Fruit fly (Drosophila melanogaster) whole organism, embryonic: ENCODE results near the gene CG8319.

Experiments
- ATbp ChIP-seq: fragments of 200-800 bp; sonication (Bioruptor generic); optimal IDR thresholded peaks from 2 replicates; lab custom pipeline; 2017; ENCODE audit warnings: missing biosample characterization, mild to moderate bottlenecking, missing genetic modification characterization, missing genetic modification reagents
- B-H1 ChIP-seq: fragments of 200-800 bp; sonication (Bioruptor generic); IDR thresholded peaks from 3 replicates; pipeline ENCODE4 v1.3.6; 2022; ENCODE audit warnings: missing biosample characterization, missing genetic modification characterization
- B-H2 ChIP-seq: fragments of 200-800 bp; sonication (Bioruptor generic); optimal IDR thresholded peaks from 2 replicates; lab custom pipeline; 2018; ENCODE audit warnings: missing biosample characterization, mild to moderate bottlenecking, missing genetic modification characterization
- CG10979 ChIP-seq: fragments of 200-800 bp; sonication (Bioruptor generic); optimal IDR thresholded peaks from 2 replicates; lab custom pipeline; 2018; ENCODE audit warnings: missing biosample characterization, mild to moderate bottlenecking, missing genetic modification characterization, moderate library complexity
- CG11247 ChIP-seq: fragments of 200-800 bp; sonication (Bioruptor generic); IDR thresholded peaks from 2 replicates; pipeline ENCODE4 v1.3.6; 2022; ENCODE audit warnings: missing biosample characterization, missing genetic modification characterization
- CG12155 ChIP-seq: fragments of 200-800 bp; sonication (Bioruptor generic); optimal IDR thresholded peaks from 3 replicates; lab custom pipeline; 2016; ENCODE audit warnings: missing biosample characterization, missing genetic modification characterization
- CG12659 ChIP-seq: fragments of 200-800 bp; sonication (Bioruptor generic); optimal IDR thresholded peaks from 3 replicates; lab custom pipeline; 2017; ENCODE audit warnings: mild to moderate bottlenecking, missing biosample characterization, missing genetic modification reagents, missing genetic modification characterization
- CG12744 ChIP-seq: fragments of 200-800 bp; sonication (Bioruptor generic); optimal IDR thresholded peaks from 2 replicates; lab custom pipeline; 2016; ENCODE audit warnings: missing biosample characterization, missing genetic modification characterization
- CG15011 ChIP-seq: fragments of 200-800 bp; sonication (Bioruptor generic); optimal IDR thresholded peaks from 3 replicates; lab custom pipeline; 2018; ENCODE audit warnings: missing biosample characterization, mild to moderate bottlenecking, missing genetic modification characterization
- CG17186 ChIP-seq: fragments of 200-800 bp; sonication (Bioruptor generic); optimal IDR thresholded peaks from 3 replicates; lab custom pipeline; 2017; ENCODE audit warnings: missing biosample characterization, missing genetic modification reagents, missing genetic modification characterization
- CG17359 ChIP-seq: fragments of 200-800 bp; sonication (Bioruptor generic); optimal IDR thresholded peaks from 3 replicates; lab custom pipeline; 2018; ENCODE audit warnings: missing biosample characterization, mild to moderate bottlenecking, missing genetic modification characterization, moderate library complexity
- CG17802 ChIP-seq: fragments of 200-800 bp; sonication (Bioruptor generic); optimal IDR thresholded peaks from 2 replicates; lab custom pipeline; 2018; ENCODE audit warnings: missing biosample characterization, mild to moderate bottlenecking, missing genetic modification characterization, moderate library complexity
- CG18011 ChIP-seq: fragments of 200-800 bp; sonication (Bioruptor generic); optimal IDR thresholded peaks from 2 replicates; lab custom pipeline; 2017; ENCODE audit warnings: missing biosample characterization, missing genetic modification characterization, mild to moderate bottlenecking, moderate library complexity, missing genotype
- CG31224 ChIP-seq: fragments of 200-800 bp; sonication (Bioruptor generic); IDR thresholded peaks from 2 replicates; pipeline ENCODE4 v1.3.6; 2022; ENCODE audit warnings: missing biosample characterization, missing genetic modification characterization
- CG31388 ChIP-seq: fragments of 200-800 bp; sonication (Bioruptor generic); optimal IDR thresholded peaks from 2 replicates; lab custom pipeline; 2016; ENCODE audit warnings: missing biosample characterization, missing genetic modification characterization
- CG3281 ChIP-seq: fragments of 200-800 bp; sonication (Bioruptor generic); optimal IDR thresholded peaks from 3 replicates; lab custom pipeline; 2017; ENCODE audit warnings: missing biosample characterization, mild to moderate bottlenecking, missing genetic modification characterization
- CG33213 ChIP-seq: fragments of 200-800 bp; sonication (Bioruptor generic); optimal IDR thresholded peaks from 3 replicates; lab custom pipeline; 2016; ENCODE audit warnings: missing biosample characterization, missing genetic modification characterization
- CG3407 ChIP-seq: fragments of 200-800 bp; sonication (Bioruptor generic); optimal IDR thresholded peaks from 2 replicates; lab custom pipeline; 2018; ENCODE audit warnings: missing biosample characterization, mild to moderate bottlenecking, missing genetic modification characterization
- CG4360 ChIP-seq: fragments of 200-800 bp; sonication (Bioruptor generic); IDR thresholded peaks from 2 replicates; pipeline ENCODE4 v1.3.6; 2022; ENCODE audit warnings: missing biosample characterization, missing genetic modification characterization
- CG6689 ChIP-seq: fragments of 200-800 bp; sonication (Bioruptor generic); IDR thresholded peaks from 2 replicates; pipeline ENCODE4 v1.3.6; 2022; ENCODE audit warnings: missing biosample characterization, missing genetic modification characterization
- CG7271 ChIP-seq: fragments of 200-800 bp; sonication (Bioruptor generic); optimal IDR thresholded peaks from 2 replicates; lab custom pipeline; 2018; ENCODE audit warnings: missing biosample characterization, mild to moderate bottlenecking, missing genetic modification characterization, moderate library complexity
- CG7839 ChIP-seq: fragments of 200-800 bp; sonication (Bioruptor generic); optimal IDR thresholded peaks from 3 replicates; lab custom pipeline; 2018; ENCODE audit warnings: missing biosample characterization, mild to moderate bottlenecking, missing genetic modification characterization, moderate library complexity
- Fer1 ChIP-seq: fragments of 200-800 bp; sonication (Bioruptor generic); optimal IDR thresholded peaks from 2 replicates; lab custom pipeline; 2017; ENCODE audit warnings: missing biosample characterization, mild to moderate bottlenecking, missing genetic modification characterization
- Gsc ChIP-seq: fragments of 200-800 bp; sonication (Bioruptor generic); IDR thresholded peaks from 2 replicates; pipeline ENCODE4 v1.3.6; 2022; ENCODE audit warnings: missing biosample characterization, missing genetic modification characterization
- HLH3B ChIP-seq: fragments of 200-800 bp; sonication (Bioruptor generic); IDR thresholded peaks from 2 replicates; pipeline ENCODE4 v1.3.6; 2022; ENCODE audit warnings: missing biosample characterization, missing genetic modification characterization
- Hr39 ChIP-seq: fragments of >200 bp; optimal IDR thresholded peaks from 2 replicates; lab custom pipeline; 2017
- Lim3 ChIP-seq: fragments of 200-800 bp; sonication (Bioruptor generic); IDR thresholded peaks from 2 replicates; pipeline ENCODE4 v1.3.6; 2022; ENCODE audit warnings: missing biosample characterization, missing genetic modification characterization
- Nf-YB ChIP-seq: fragments of 200-800 bp; sonication (Bioruptor generic); optimal IDR thresholded peaks from 3 replicates; lab custom pipeline; 2019; ENCODE audit warnings: missing biosample characterization, mild to moderate bottlenecking, missing genetic modification characterization, moderate library complexity
- Pdp1 ChIP-seq, 2 experiments: fragments of 200-800 bp; sonication (Bioruptor generic); optimal IDR thresholded peaks; 3 replicates each; lab custom pipeline; 2016; ENCODE audit warnings: missing biosample characterization in 2 of 2, missing genetic modification characterization in 2 of 2, mild to moderate bottlenecking in 1 of 2, moderate library complexity in 1 of 2
- bbx ChIP-seq: fragments of 200-800 bp; sonication (Bioruptor generic); IDR thresholded peaks from 2 replicates; pipeline ENCODE4 v1.3.6; 2022; ENCODE audit warnings: missing biosample characterization, missing genetic modification characterization; ENCODE audit not compliant: partially characterized antibody
- gro ChIP-seq: fragments of 200-800 bp; sonication (Bioruptor generic); optimal IDR thresholded peaks from 2 replicates; lab custom pipeline; 2016; ENCODE audit warnings: missing biosample characterization, missing genetic modification characterization
- h ChIP-seq: fragments of >200 bp; optimal IDR thresholded peaks from 2 replicates; lab custom pipeline; 2017
- her ChIP-seq: fragments of 200-800 bp; sonication (Bioruptor generic); optimal IDR thresholded peaks from 2 replicates; lab custom pipeline; 2016; ENCODE audit warnings: missing biosample characterization, missing genetic modification characterization
- inv ChIP-seq: fragments of 200-800 bp; sonication (Bioruptor generic); IDR thresholded peaks from 2 replicates; pipeline ENCODE4 v1.3.6; 2022; ENCODE audit warnings: missing biosample characterization, missing genetic modification characterization; ENCODE audit not compliant: partially characterized antibody
- lab ChIP-seq: fragments of 200-800 bp; sonication (Bioruptor generic); optimal IDR thresholded peaks from 3 replicates; lab custom pipeline; 2017; ENCODE audit warnings: missing biosample characterization, missing genetic modification characterization, mild to moderate bottlenecking, moderate library complexity, missing genetic modification reagents
- lilli ChIP-seq: fragments of 200-800 bp; sonication (Bioruptor generic); optimal IDR thresholded peaks from 3 replicates; lab custom pipeline; 2016; ENCODE audit warnings: missing biosample characterization, missing genetic modification characterization
- lmd ChIP-seq: fragments of 200-800 bp; sonication (Bioruptor generic); IDR thresholded peaks from 2 replicates; pipeline ENCODE4 v1.3.6; 2022; ENCODE audit warnings: missing biosample characterization, missing genetic modification characterization
- lola ChIP-seq, 3 experiments: fragments of >200 bp in 2 of 3; fragments of 200-800 bp in 1 of 3; sonication (Bioruptor generic) in 1 of 3; optimal IDR thresholded peaks; 2 replicates each; lab custom pipeline; 2017 to 2019; ENCODE audit warnings: missing biosample characterization in 3 of 3, missing genetic modification characterization in 3 of 3, mild to moderate bottlenecking in 1 of 3, moderate library complexity in 1 of 3
- phol ChIP-seq: fragments of 200-800 bp; sonication (Bioruptor generic); optimal IDR thresholded peaks from 3 replicates; lab custom pipeline; 2018; ENCODE audit warnings: missing biosample characterization, mild to moderate bottlenecking, missing genetic modification characterization, moderate library complexity
- repo ChIP-seq: fragments of 200-800 bp; sonication (Bioruptor generic); optimal IDR thresholded peaks from 2 replicates; lab custom pipeline; 2016; ENCODE audit warnings: missing biosample characterization, missing genetic modification characterization
- scrt ChIP-seq: fragments of 200-800 bp; sonication (Bioruptor generic); optimal IDR thresholded peaks from 2 replicates; lab custom pipeline; 2018; ENCODE audit warnings: missing biosample characterization, mild to moderate bottlenecking, missing genetic modification characterization, moderate library complexity
- sens-2 ChIP-seq: fragments of 200-800 bp; sonication (Bioruptor generic); IDR thresholded peaks from 2 replicates; pipeline ENCODE4 v1.3.6; 2022; ENCODE audit warnings: missing biosample characterization, missing genetic modification characterization
- sima ChIP-seq: fragments of 200-800 bp; sonication (Bioruptor generic); optimal IDR thresholded peaks from 2 replicates; lab custom pipeline; 2016; ENCODE audit warnings: missing biosample characterization, missing genetic modification characterization
- so ChIP-seq: fragments of 200-800 bp; sonication (Bioruptor generic); IDR thresholded peaks from 3 replicates; pipeline ENCODE4 v1.3.6; 2022; ENCODE audit warnings: missing biosample characterization, missing genetic modification characterization
- stc ChIP-seq: fragments of 200-800 bp; sonication (Bioruptor generic); IDR thresholded peaks from 2 replicates; pipeline ENCODE4 v1.3.6; 2022; ENCODE audit warnings: missing biosample characterization, missing genetic modification characterization
- tap ChIP-seq: fragments of 200-800 bp; optimal IDR thresholded peaks from 3 replicates; lab custom pipeline; 2019; ENCODE audit warnings: missing biosample characterization, mild to moderate bottlenecking, missing genetic modification characterization, moderate library complexity
- toy ChIP-seq: fragments of 200-800 bp; sonication (Bioruptor generic); IDR thresholded peaks from 2 replicates; pipeline ENCODE4 v1.3.6; 2022; ENCODE audit warnings: missing biosample characterization, missing genetic modification characterization
- twi ChIP-seq: fragments of 200-800 bp; optimal IDR thresholded peaks from 2 replicates; lab custom pipeline; 2019; ENCODE audit warnings: missing biosample characterization, mild to moderate bottlenecking, missing genetic modification characterization, moderate library complexity
- unc-4 ChIP-seq: fragments of 200-800 bp; sonication (Bioruptor generic); IDR thresholded peaks from 2 replicates; pipeline ENCODE4 v1.3.6; 2022; ENCODE audit warnings: missing biosample characterization, missing genetic modification characterization; ENCODE audit not compliant: partially characterized antibody
- unpg ChIP-seq: fragments of 200-800 bp; sonication (Bioruptor generic); optimal IDR thresholded peaks from 3 replicates; lab custom pipeline; 2018; ENCODE audit warnings: missing biosample characterization, mild to moderate bottlenecking, missing genetic modification characterization, moderate library complexity
- z ChIP-seq: fragments of 200-800 bp; sonication (Bioruptor generic); IDR thresholded peaks from 3 replicates; pipeline ENCODE4 v1.3.6; 2022; ENCODE audit warnings: missing biosample characterization, missing genetic modification characterization

CG8319 gene

dm6 chr3R:9598099-9598498, 29.0 kb upstream of the CG8319 start (continued):
- TF ChIP-seq CG7271 (tag; lab: Kevin White, UChicago) (no peak), CG17186 (GFP tag; lab: Kevin White, UChicago) (peak; percentile 33), her (peak; percentile 25), CG3281 (GFP tag; lab: Kevin White, UChicago) (peak; percentile 31), inv (no peak), tap (tag; lab: Kevin White, UChicago) (peak; percentile 38), sima (GFP tag; lab: Kevin White, UChicago) (no peak), CG11247 (GFP tag; lab: Robert Waterston, UW) (no peak), bbx (GFP tag; lab: Robert Waterston, UW) (no peak), gro (GFP tag; lab: Kevin White, UChicago) (no peak), scrt (GFP tag; lab: Kevin White, UChicago) (no peak), CG12155 (no peak), unpg (GFP tag; lab: Kevin White, UChicago) (peak; percentile 63), CG33213 (GFP tag; lab: Kevin White, UChicago) (no peak), CG6689 (GFP tag; lab: Robert Waterston, UW) (peak; percentile 24; the same call in 1 of the 2 replicates), repo (GFP tag; lab: Kevin White, UChicago) (no peak), lmd (peak; percentile 44; the same call in 1 of the 2 replicates), Hr39 (lab: Kevin White, UChicago) (no peak), CG31224 (GFP tag; lab: Robert Waterston, UW) (no peak), ATbp (GFP tag; lab: Kevin White, UChicago) (peak; percentile 46), Lim3 (GFP tag; lab: Robert Waterston, UW) (no peak), stc (GFP tag; lab: Robert Waterston, UW) (no peak), CG31388 (GFP tag; lab: Kevin White, UChicago) (no peak), twi (peak; percentile 9), CG12744 (GFP tag; lab: Kevin White, UChicago) (no peak), B-H1 (no peak), CG12659 (GFP tag; lab: Kevin White, UChicago) (peak; percentile 14), CG3407 (GFP tag; lab: Kevin White, UChicago) (peak; percentile 54), sens-2 (no peak), lilli (GFP tag; lab: Kevin White, UChicago) (peak; percentile 47), CG18011 (GFP tag; lab: Kevin White, UChicago) (no peak), Fer1 (GFP tag; lab: Kevin White, UChicago) (no peak), toy (no peak), lola (GFP tag; optimal IDR thresholded peaks at IDR 0.05; lab: Kevin White, UChicago) (peak in 1 of 3 experiments; percentile 73), CG17802 (tag; lab: Kevin White, UChicago) (peak; percentile 26), CG17359 (tag; lab: Kevin White, UChicago) (peak; percentile 73), B-H2 (GFP tag; lab: Kevin White, UChicago) (no peak), Pdp1 (GFP tag; optimal IDR thresholded peaks at IDR 0.05; lab: Kevin White, UChicago) (peak in 1 of 2 experiments; percentile 32), CG7839 (tag; lab: Kevin White, UChicago) (peak; percentile 21), Gsc (GFP tag; lab: Robert Waterston, UW) (no peak), so (GFP tag; lab: Robert Waterston, UW) (0 out of 3 replicates have a peak, but pooled peaks have one; percentile 15), CG15011 (GFP tag; lab: Kevin White, UChicago) (no peak), unc-4 (GFP tag; lab: Robert Waterston, UW) (no peak), h (lab: Kevin White, UChicago) (no peak), lab (GFP tag; lab: Kevin White, UChicago) (peak; percentile 37), Nf-YB (GFP tag; lab: Kevin White, UChicago) (no peak), CG10979 (tag; lab: Kevin White, UChicago) (peak; percentile 82), phol (tag; lab: Kevin White, UChicago) (peak; percentile 75), HLH3B (GFP tag; lab: Robert Waterston, UW) (0 out of 2 replicates have a peak, but pooled peaks have one; percentile 31), z (GFP tag; lab: Robert Waterston, UW) (no peak), CG4360 (GFP tag; lab: Robert Waterston, UW) (no peak)
